Fruit fly (Drosophila melanogaster) whole organism, embryonic: Measurements from ENCODE around the gene Ca-Ma2d.

ENCODE experiments used
- CG10274 ChIP-seq: fragments of 200-800 bp; sonication (Bioruptor generic); optimal IDR thresholded peaks from 3 replicates; lab custom pipeline; 2017; ENCODE audit warnings: missing biosample characterization, mild to moderate bottlenecking, missing genetic modification characterization
- CG10462 ChIP-seq: fragments of 200-800 bp; sonication (Bioruptor generic); optimal IDR thresholded peaks from 2 replicates; lab custom pipeline; 2016; ENCODE audit warnings: missing biosample characterization, missing genetic modification characterization
- CG11247 ChIP-seq: fragments of 200-800 bp; sonication (Bioruptor generic); IDR thresholded peaks from 2 replicates; pipeline ENCODE4 v1.3.6; 2022; ENCODE audit warnings: missing biosample characterization, missing genetic modification characterization
- CG11504 ChIP-seq: fragments of 200-800 bp; sonication (Bioruptor generic); optimal IDR thresholded peaks from 3 replicates; lab custom pipeline; 2019; ENCODE audit warnings: missing biosample characterization, mild to moderate bottlenecking, missing genetic modification characterization, moderate library complexity
- CG12071 ChIP-seq: fragments of 200-800 bp; sonication (Bioruptor generic); optimal IDR thresholded peaks from 3 replicates; lab custom pipeline; 2018; ENCODE audit warnings: missing biosample characterization, mild to moderate bottlenecking, missing genetic modification characterization
- CG12236 ChIP-seq: fragments of 200-800 bp; sonication (Bioruptor generic); optimal IDR thresholded peaks from 2 replicates; lab custom pipeline; 2016; ENCODE audit warnings: missing biosample characterization, missing genetic modification characterization
- CG12769 ChIP-seq: fragments of 200-800 bp; sonication (Bioruptor generic); optimal IDR thresholded peaks from 2 replicates; lab custom pipeline; 2019; ENCODE audit warnings: missing biosample characterization, mild to moderate bottlenecking, missing genetic modification characterization, moderate library complexity
- CG13123 ChIP-seq: fragments of 200-800 bp; sonication (Bioruptor generic); optimal IDR thresholded peaks from 2 replicates; lab custom pipeline; 2016; ENCODE audit warnings: missing biosample characterization, missing genetic modification characterization
- CG18599 ChIP-seq: fragments of 200-800 bp; sonication (Bioruptor generic); optimal IDR thresholded peaks from 3 replicates; lab custom pipeline; 2017; ENCODE audit warnings: missing biosample characterization, missing genetic modification characterization, mild to moderate bottlenecking, moderate library complexity, missing genetic modification reagents
- CG2875 ChIP-seq: fragments of 200-800 bp; sonication (Bioruptor generic); optimal IDR thresholded peaks from 2 replicates; lab custom pipeline; 2017; ENCODE audit warnings: missing biosample characterization, mild to moderate bottlenecking, missing genetic modification characterization, missing genetic modification reagents
- CG32772 ChIP-seq: fragments of 200-800 bp; sonication (Bioruptor generic); IDR thresholded peaks from 2 replicates; pipeline ENCODE4 v1.3.6; 2022; ENCODE audit warnings: missing biosample characterization, missing genetic modification characterization
- CG3995 ChIP-seq: fragments of 200-800 bp; sonication (Bioruptor generic); optimal IDR thresholded peaks from 3 replicates; lab custom pipeline; 2016; ENCODE audit warnings: missing biosample characterization, missing genetic modification characterization
- CG8089 ChIP-seq: fragments of 200-800 bp; sonication (Bioruptor generic); optimal IDR thresholded peaks from 3 replicates; lab custom pipeline; 2016; ENCODE audit warnings: missing biosample characterization, missing genetic modification characterization
- CG8359 ChIP-seq: fragments of 200-800 bp; sonication (Bioruptor generic); optimal IDR thresholded peaks from 2 replicates; lab custom pipeline; 2017; ENCODE audit warnings: missing biosample characterization, mild to moderate bottlenecking, missing genetic modification characterization, borderline replicate concordance
- D ChIP-seq, 2 experiments: fragments of 200-800 bp in 1 of 2; fragments of >200 bp in 1 of 2; sonication (Bioruptor generic) in 1 of 2; optimal IDR thresholded peaks; 2 replicates in 1 of 2; 3 replicates in 1 of 2; lab custom pipeline; 2017; ENCODE audit warnings: mild to moderate bottlenecking in 1 of 2, missing biosample characterization in 1 of 2, missing genetic modification characterization in 1 of 2, missing genetic modification reagents in 1 of 2
- Dref ChIP-seq: fragments of 200-800 bp; sonication (Bioruptor generic); IDR thresholded peaks from 2 replicates; pipeline ENCODE4 v1.3.6; 2022; ENCODE audit warnings: missing biosample characterization, missing genetic modification characterization
- E2f1 ChIP-seq: fragments of 200-800 bp; sonication (Bioruptor generic); IDR thresholded peaks from 2 replicates; pipeline ENCODE4 v1.3.6; 2022; ENCODE audit warnings: missing biosample characterization, missing genetic modification characterization
- HLH54F ChIP-seq: fragments of 200-800 bp; sonication (Bioruptor generic); optimal IDR thresholded peaks from 3 replicates; lab custom pipeline; 2016; ENCODE audit warnings: missing biosample characterization, missing genetic modification characterization
- Hand ChIP-seq: fragments of 200-800 bp; sonication (Bioruptor generic); optimal IDR thresholded peaks from 2 replicates; lab custom pipeline; 2017; ENCODE audit warnings: mild to moderate bottlenecking, missing biosample characterization, missing genetic modification reagents, missing genetic modification characterization
- HmgZ ChIP-seq: fragments of 200-800 bp; sonication (Bioruptor generic); optimal IDR thresholded peaks from 2 replicates; lab custom pipeline; 2018; ENCODE audit warnings: missing biosample characterization, mild to moderate bottlenecking, missing genetic modification characterization
- Hr3 ChIP-seq: fragments of 200-800 bp; sonication (Bioruptor generic); optimal IDR thresholded peaks from 3 replicates; lab custom pipeline; 2016; ENCODE audit warnings: missing biosample characterization, missing genetic modification characterization
- Jarid2 ChIP-seq: fragments of 200-800 bp; sonication (Bioruptor generic); optimal IDR thresholded peaks from 3 replicates; lab custom pipeline; 2017; ENCODE audit warnings: mild to moderate bottlenecking, missing biosample characterization, missing genetic modification reagents, missing genetic modification characterization
- Lim3 ChIP-seq: fragments of 200-800 bp; sonication (Bioruptor generic); IDR thresholded peaks from 2 replicates; pipeline ENCODE4 v1.3.6; 2022; ENCODE audit warnings: missing biosample characterization, missing genetic modification characterization
- MESR4 ChIP-seq: fragments of 200-800 bp; sonication (Bioruptor generic); optimal IDR thresholded peaks from 2 replicates; lab custom pipeline; 2018; ENCODE audit warnings: missing biosample characterization, mild to moderate bottlenecking, missing genetic modification characterization, moderate library complexity
- Mrtf ChIP-seq: fragments of 200-800 bp; sonication (Bioruptor generic); IDR thresholded peaks from 3 replicates; pipeline ENCODE4 v1.3.6; 2022; ENCODE audit warnings: missing biosample characterization, missing genetic modification characterization
- Opbp ChIP-seq: fragments of 200-800 bp; sonication (Bioruptor generic); IDR thresholded peaks from 3 replicates; pipeline ENCODE4 v1.3.6; 2022; ENCODE audit warnings: missing biosample characterization, missing genetic modification characterization; ENCODE audit not compliant: partially characterized antibody
- Optix ChIP-seq: fragments of 200-800 bp; sonication (Bioruptor generic); IDR thresholded peaks from 3 replicates; pipeline ENCODE4 v1.3.6; 2022; ENCODE audit warnings: missing biosample characterization, missing genetic modification characterization
- Poxn ChIP-seq: fragments of 200-800 bp; sonication (Bioruptor generic); IDR thresholded peaks from 2 replicates; pipeline ENCODE4 v1.3.6; 2022; ENCODE audit warnings: missing biosample characterization, missing genetic modification characterization
- abd-A ChIP-seq: fragments of 200-800 bp; sonication (Bioruptor generic); optimal IDR thresholded peaks from 3 replicates; lab custom pipeline; 2019; ENCODE audit warnings: missing biosample characterization, mild to moderate bottlenecking, missing genetic modification characterization, moderate library complexity
- ap ChIP-seq: fragments of 200-800 bp; sonication (Bioruptor generic); IDR thresholded peaks from 2 replicates; pipeline ENCODE4 v1.3.6; 2022; ENCODE audit warnings: missing biosample characterization, missing genetic modification characterization
- bab2 ChIP-seq: fragments of 200-800 bp; sonication (Bioruptor generic); optimal IDR thresholded peaks from 2 replicates; lab custom pipeline; 2016; ENCODE audit warnings: missing biosample characterization, missing genetic modification characterization
- br ChIP-seq: fragments of >200 bp; optimal IDR thresholded peaks from 2 replicates; lab custom pipeline; 2017
- chinmo ChIP-seq: fragments of 200-800 bp; sonication (Bioruptor generic); IDR thresholded peaks from 4 replicates; pipeline ENCODE4 v1.3.6; 2022; ENCODE audit warnings: missing biosample characterization, missing genetic modification characterization; ENCODE audit not compliant: partially characterized antibody
- cwo ChIP-seq: fragments of 200-800 bp; sonication (Bioruptor generic); optimal IDR thresholded peaks from 3 replicates; lab custom pipeline; 2017; ENCODE audit warnings: missing biosample characterization, missing genetic modification characterization, mild to moderate bottlenecking, moderate library complexity, missing genetic modification reagents
- gsb ChIP-seq: fragments of 200-800 bp; sonication (Bioruptor generic); IDR thresholded peaks from 2 replicates; pipeline ENCODE4 v1.3.6; 2022; ENCODE audit warnings: missing biosample characterization, missing genetic modification characterization
- jumu ChIP-seq: fragments of 200-800 bp; sonication (Bioruptor generic); optimal IDR thresholded peaks from 3 replicates; lab custom pipeline; 2016; ENCODE audit warnings: missing biosample characterization, missing genetic modification characterization
- lbe ChIP-seq: fragments of 200-800 bp; sonication (Bioruptor generic); optimal IDR thresholded peaks from 2 replicates; lab custom pipeline; 2016; ENCODE audit warnings: missing biosample characterization, mild to moderate bottlenecking, missing genetic modification characterization
- mirr ChIP-seq: fragments of 200-800 bp; sonication (Bioruptor generic); optimal IDR thresholded peaks from 3 replicates; lab custom pipeline; 2018; ENCODE audit warnings: missing biosample characterization, mild to moderate bottlenecking, missing genetic modification characterization
- mld ChIP-seq: fragments of 200-800 bp; sonication (Bioruptor generic); IDR thresholded peaks from 3 replicates; pipeline ENCODE4 v1.3.6; 2022; ENCODE audit warnings: missing biosample characterization, missing genetic modification characterization; ENCODE audit not compliant: partially characterized antibody
- nerfin-1 ChIP-seq: fragments of 200-800 bp; sonication (Bioruptor generic); optimal IDR thresholded peaks from 3 replicates; lab custom pipeline; 2019; ENCODE audit warnings: missing biosample characterization, mild to moderate bottlenecking, missing genetic modification characterization, moderate library complexity
- nerfin-2 ChIP-seq: fragments of 200-800 bp; sonication (Bioruptor generic); IDR thresholded peaks from 2 replicates; pipeline ENCODE4 v1.3.6; 2022; ENCODE audit warnings: missing biosample characterization, missing genetic modification characterization; ENCODE audit not compliant: partially characterized antibody
- nom ChIP-seq: fragments of 200-800 bp; sonication (Bioruptor generic); optimal IDR thresholded peaks from 2 replicates; lab custom pipeline; 2017; ENCODE audit warnings: missing biosample characterization, missing genetic modification characterization, mild to moderate bottlenecking, moderate library complexity, missing genetic modification reagents
- pnt ChIP-seq: fragments of 200-800 bp; sonication (Bioruptor generic); optimal IDR thresholded peaks from 3 replicates; lab custom pipeline; 2016; ENCODE audit warnings: missing biosample characterization, missing genetic modification characterization
- pum ChIP-seq: fragments of 200-800 bp; sonication (Bioruptor generic); optimal IDR thresholded peaks from 2 replicates; lab custom pipeline; 2016; ENCODE audit warnings: missing biosample characterization, missing genetic modification characterization
- stc ChIP-seq: fragments of 200-800 bp; sonication (Bioruptor generic); IDR thresholded peaks from 2 replicates; pipeline ENCODE4 v1.3.6; 2022; ENCODE audit warnings: missing biosample characterization, missing genetic modification characterization
- tna ChIP-seq: fragments of 200-800 bp; sonication (Bioruptor generic); IDR thresholded peaks from 2 replicates; pipeline ENCODE4 v1.3.6; 2022; ENCODE audit warnings: missing biosample characterization, missing genetic modification characterization; ENCODE audit not compliant: partially characterized antibody
- trh ChIP-seq: fragments of 200-800 bp; sonication (Bioruptor generic); optimal IDR thresholded peaks from 2 replicates; lab custom pipeline; 2016; ENCODE audit warnings: missing biosample characterization, missing genetic modification characterization
- unc-4 ChIP-seq: fragments of 200-800 bp; sonication (Bioruptor generic); IDR thresholded peaks from 2 replicates; pipeline ENCODE4 v1.3.6; 2022; ENCODE audit warnings: missing biosample characterization, missing genetic modification characterization; ENCODE audit not compliant: partially characterized antibody
- usp ChIP-seq: fragments of >200 bp; optimal IDR thresholded peaks from 2 replicates; lab custom pipeline; 2017; ENCODE audit warnings: missing biosample characterization, missing genetic modification characterization

Gene Ca-Ma2d

dm6 chr2L:16279774-16280252 lies 48.5 kb downstream of the Ca-Ma2d start (continued):
- TF ChIP-seq CG13123 (GFP tag; lab: Kevin White, UChicago) (peak; percentile 79), abd-A (tag; lab: Kevin White, UChicago) (peak; percentile 21), HmgZ (tag; lab: Kevin White, UChicago) (peak; percentile 73), CG12236 (GFP tag; lab: Kevin White, UChicago) (peak; percentile 81), usp (GFP tag; lab: Kevin White, UChicago) (no peak), Mrtf (GFP tag; lab: Robert Waterston, UW) (peak; percentile 67; the same call in 1 of the 3 replicates), Dref (GFP tag; lab: Robert Waterston, UW) (no peak), Hand (GFP tag; lab: Kevin White, UChicago) (peak; percentile 59), br (lab: Kevin White, UChicago) (no peak), CG8089 (GFP tag; lab: Kevin White, UChicago) (peak; percentile 81), tna (no peak), Hr3 (peak; percentile 94), CG32772 (peak; percentile 71), CG10274 (GFP tag; lab: Kevin White, UChicago) (peak; percentile 99), bab2 (peak; percentile 82), mirr (GFP tag; lab: Kevin White, UChicago) (no peak), CG12071 (GFP tag; lab: Kevin White, UChicago) (peak; percentile 87), CG8359 (GFP tag; lab: Kevin White, UChicago) (peak; percentile 83), CG3995 (GFP tag; lab: Kevin White, UChicago) (peak; percentile 41), Optix (GFP tag; lab: Robert Waterston, UW) (peak; percentile 64; the same call in 1 of the 3 replicates), CG11504 (peak; percentile 96), Lim3 (GFP tag; lab: Robert Waterston, UW) (peak; percentile 55), nom (GFP tag; lab: Kevin White, UChicago) (peak; percentile 30), unc-4 (no peak), jumu (GFP tag; lab: Kevin White, UChicago) (peak; percentile 74), CG11247 (GFP tag; lab: Robert Waterston, UW) (no peak), HLH54F (peak; percentile 79), nerfin-1 (tag; lab: Kevin White, UChicago) (peak; percentile 89), MESR4 (GFP tag; lab: Kevin White, UChicago) (peak; percentile 24), D (optimal IDR thresholded peaks at IDR 0.05; lab: Kevin White, UChicago) (no peak), D (GFP tag; optimal IDR thresholded peaks at IDR 0.05; lab: Kevin White, UChicago) (peak; percentile 90), CG10462 (GFP tag; lab: Kevin White, UChicago) (peak; percentile 89), mld (no peak), Poxn (no peak), trh (GFP tag; lab: Kevin White, UChicago) (peak; percentile 81), E2f1 (GFP tag; lab: Robert Waterston, UW) (peak; percentile 59), gsb (GFP tag; lab: Robert Waterston, UW) (no peak), CG12769 (tag; lab: Kevin White, UChicago) (peak; percentile 73), pum (peak; percentile 91), ap (GFP tag; lab: Robert Waterston, UW) (peak; percentile 71), cwo (peak; percentile 71), stc (GFP tag; lab: Robert Waterston, UW) (peak; percentile 86), Jarid2 (GFP tag; lab: Kevin White, UChicago) (peak; percentile 73), CG2875 (GFP tag; lab: Kevin White, UChicago) (peak; percentile 92), Opbp (GFP tag; lab: Robert Waterston, UW) (0 out of 3 replicates have a peak, but pooled peaks have one; percentile 9), lbe (GFP tag; lab: Kevin White, UChicago) (peak; percentile 27), CG18599 (GFP tag; lab: Kevin White, UChicago) (peak; percentile 85), nerfin-2 (GFP tag; lab: Robert Waterston, UW) (no peak), chinmo (GFP tag; lab: Robert Waterston, UW) (peak; percentile 89; the same call in 3 of the 4 replicates), pnt (GFP tag; lab: Kevin White, UChicago) (peak; percentile 90)
